Fruit fly (Drosophila melanogaster): Measurements from ENCODE around the gene CG5888.

The CG5888 gene

DNA sequence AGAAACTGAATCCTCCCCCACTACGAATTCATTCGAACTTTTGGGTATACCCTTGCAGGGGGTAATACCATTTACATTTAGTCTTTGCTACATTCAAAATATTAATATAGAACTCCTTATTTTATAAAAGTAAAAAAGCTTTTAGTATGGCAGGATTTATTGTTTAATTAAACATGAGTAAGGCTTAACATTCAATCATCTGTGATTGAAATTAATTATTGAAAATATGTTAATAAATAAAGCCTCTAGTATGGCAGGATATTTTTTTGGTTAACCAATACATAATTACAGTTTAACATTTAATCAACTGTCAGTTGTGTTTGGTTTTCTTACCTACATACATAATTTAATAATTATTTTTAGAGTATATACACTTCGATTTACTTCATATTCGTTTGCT is 73.6 kb downstream of the CG5888 start (continued):
- no peak for TF ChIP-seq HmgD (GFP tag; optimal IDR thresholded peaks at IDR 0.05)
- no peak for TF ChIP-seq ewg (GFP tag; optimal IDR thresholded peaks at IDR 0.05)
- TF ChIP-seq CG6683 (GFP tag; optimal IDR thresholded peaks at IDR 0.05) = no peak
- no peak for TF ChIP-seq CG34376 (GFP tag; optimal IDR thresholded peaks at IDR 0.05)
- TF ChIP-seq CG4617 (GFP tag; optimal IDR thresholded peaks at IDR 0.05; ENCODE audit: borderline replicate concordance) = no peak
- no peak for TF ChIP-seq CG14441 (GFP tag; IDR thresholded peaks at IDR 0.05)
- TF ChIP-seq lmd (GFP tag; IDR thresholded peaks at IDR 0.05) = no peak
- TF ChIP-seq D19A (tag; optimal IDR thresholded peaks at IDR 0.05) = peak; percentile 92
- no peak for TF ChIP-seq CG4282 (GFP tag; optimal IDR thresholded peaks at IDR 0.05)
- no peak for TF ChIP-seq CG4730 (GFP tag; IDR thresholded peaks at IDR 0.05)
- TF ChIP-seq kah (GFP tag; optimal IDR thresholded peaks at IDR 0.05) = no peak
- no peak for TF ChIP-seq CG8290 (GFP tag; optimal IDR thresholded peaks at IDR 0.05)
- TF ChIP-seq CG8290 (tag; optimal IDR thresholded peaks at IDR 0.05) = no peak
- peak; percentile 43 for TF ChIP-seq Sox100B (GFP tag; optimal IDR thresholded peaks at IDR 0.05)
- TF ChIP-seq CG2712 (tag; optimal IDR thresholded peaks at IDR 0.05) = peak; percentile 38
- TF ChIP-seq CG16863 (GFP tag; optimal IDR thresholded peaks at IDR 0.05) = no peak
- no peak for TF ChIP-seq inv (GFP tag; IDR thresholded peaks at IDR 0.05; ENCODE audit: partially characterized antibody)
- TF ChIP-seq CG14710 (tag; optimal IDR thresholded peaks at IDR 0.05) = peak; percentile 30
- no peak for TF ChIP-seq CG18619 (GFP tag; optimal IDR thresholded peaks at IDR 0.05)
- no peak for TF ChIP-seq CG10147 (GFP tag; optimal IDR thresholded peaks at IDR 0.05)
- TF ChIP-seq CG30020 (tag; optimal IDR thresholded peaks at IDR 0.05) = no peak
- TF ChIP-seq cad (GFP tag; optimal IDR thresholded peaks at IDR 0.05) = no peak
- no peak for TF ChIP-seq ash1 (GFP tag; optimal IDR thresholded peaks at IDR 0.05)
- no peak for TF ChIP-seq da (GFP tag; optimal IDR thresholded peaks at IDR 0.05)
- TF ChIP-seq CG13894 (tag; optimal IDR thresholded peaks at IDR 0.05) = no peak
- no peak for TF ChIP-seq CG2875 (GFP tag; optimal IDR thresholded peaks at IDR 0.05)
- TF ChIP-seq CG7357 (GFP tag; IDR thresholded peaks at IDR 0.05) = no peak
- TF ChIP-seq twi (tag; optimal IDR thresholded peaks at IDR 0.05) = no peak
- no peak for TF ChIP-seq CG2129 (GFP tag; IDR thresholded peaks at IDR 0.05; ENCODE audit: partially characterized antibody)
- TF ChIP-seq CG8359 (GFP tag; optimal IDR thresholded peaks at IDR 0.05; ENCODE audit: borderline replicate concordance) = no peak
- peak; percentile 61 for TF ChIP-seq CG11504 (tag; optimal IDR thresholded peaks at IDR 0.05)
- TF ChIP-seq CG10267 (tag; optimal IDR thresholded peaks at IDR 0.05) = peak; percentile 10
- TF ChIP-seq bsh (GFP tag; optimal IDR thresholded peaks at IDR 0.05) = no peak
- no peak for TF ChIP-seq zen2 (GFP tag; IDR thresholded peaks at IDR 0.05; ENCODE audit: partially characterized antibody)
- TF ChIP-seq Mad (GFP tag; optimal IDR thresholded peaks at IDR 0.05) = no peak
- no peak for TF ChIP-seq HmgZ (tag; optimal IDR thresholded peaks at IDR 0.05)
- no peak for TF ChIP-seq CG12659 (GFP tag; optimal IDR thresholded peaks at IDR 0.05)
- TF ChIP-seq CG10979 (tag; optimal IDR thresholded peaks at IDR 0.05) = peak; percentile 49
- no peak for TF ChIP-seq esg (GFP tag; conservative IDR thresholded peaks at IDR 0.05)
- no peak for TF ChIP-seq ro (GFP tag; IDR thresholded peaks at IDR 0.05)
- no peak for TF ChIP-seq gt (GFP tag; IDR thresholded peaks at IDR 0.05)
- no peak for TF ChIP-seq Ada2b (GFP tag; IDR thresholded peaks at IDR 0.05)
- TF ChIP-seq CG13775 (GFP tag; optimal IDR thresholded peaks at IDR 0.05) = no peak
- TF ChIP-seq gcm2 (GFP tag; optimal IDR thresholded peaks at IDR 0.05) = no peak
- TF ChIP-seq H15 (GFP tag; IDR thresholded peaks at IDR 0.05) = no peak
- TF ChIP-seq stwl (tag; optimal IDR thresholded peaks at IDR 0.05) = no peak
- no peak for TF ChIP-seq CG15011 (GFP tag; optimal IDR thresholded peaks at IDR 0.05)
- no peak for TF ChIP-seq CG10565 (GFP tag; optimal IDR thresholded peaks at IDR 0.05)
- TF ChIP-seq GATAe (GFP tag; conservative IDR thresholded peaks at IDR 0.05) = no peak
- no peak for TF ChIP-seq row (GFP tag; IDR thresholded peaks at IDR 0.05)
- no peak for TF ChIP-seq Dbx (GFP tag; IDR thresholded peaks at IDR 0.05)
- TF ChIP-seq odd (GFP tag; optimal IDR thresholded peaks at IDR 0.05) = no peak
